Fruit fly (Drosophila melanogaster): ENCODE measurements around the gene CG13310.

Gene CG13310

DNA sequence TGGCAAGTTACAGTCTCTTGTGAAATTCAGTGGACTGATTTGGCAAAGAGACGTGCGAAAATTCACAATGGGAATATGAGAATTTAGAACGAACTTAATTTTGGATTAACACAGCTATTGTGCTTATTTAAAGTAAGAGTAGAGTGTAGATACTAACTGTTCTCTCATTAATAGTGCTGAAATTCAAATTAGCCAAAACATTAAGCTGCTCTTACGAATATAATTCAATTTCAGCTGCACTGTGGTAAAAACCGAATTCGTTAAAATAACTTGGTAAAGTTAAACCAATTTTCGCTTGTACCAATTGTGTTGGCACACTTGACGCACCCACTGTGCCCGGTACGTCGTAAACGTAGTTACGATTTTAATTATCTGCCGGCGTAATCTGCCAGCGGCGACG, 32.5 kb downstream of the CG13310 start:
- TF ChIP-seq ovo (GFP tag; optimal IDR thresholded peaks at IDR 0.05) (peak; percentile 19), CG14711 (tag; optimal IDR thresholded peaks at IDR 0.05) (peak; percentile 64), cnc (optimal IDR thresholded peaks at IDR 0.05) (no peak), Mnt (GFP tag; optimal IDR thresholded peaks at IDR 0.05) (peak; percentile 50), Clk (GFP tag; optimal IDR thresholded peaks at IDR 0.05) (peak; percentile 68), pad (GFP tag; optimal IDR thresholded peaks at IDR 0.05) (peak; percentile 63), cic (GFP tag; optimal IDR thresholded peaks at IDR 0.05) (peak; percentile 46), CG7045 (GFP tag; optimal IDR thresholded peaks at IDR 0.05) (peak; percentile 84), CG33017 (tag; optimal IDR thresholded peaks at IDR 0.05) (peak; percentile 82), CG11617 (GFP tag; optimal IDR thresholded peaks at IDR 0.05) (peak; percentile 88), bab1 (GFP tag; optimal IDR thresholded peaks at IDR 0.05) (peak; percentile 96), tj (GFP tag; optimal IDR thresholded peaks at IDR 0.05) (peak; percentile 44), CG5204 (GFP tag; optimal IDR thresholded peaks at IDR 0.05) (peak; percentile 84), Crg-1 (GFP tag; optimal IDR thresholded peaks at IDR 0.05) (peak; percentile 83), CG7101 (tag; optimal IDR thresholded peaks at IDR 0.05) (peak; percentile 76), Hr96 (GFP tag; optimal IDR thresholded peaks at IDR 0.05) (peak; percentile 76), CG12768 (GFP tag; optimal IDR thresholded peaks at IDR 0.05) (peak; percentile 88), kay (GFP tag; ENCODE audit: borderline replicate concordance) (peak; percentile 83), CG1620 (GFP tag; optimal IDR thresholded peaks at IDR 0.05) (peak; percentile 43), toe (GFP tag; optimal IDR thresholded peaks at IDR 0.05) (peak; percentile 77)

DNA sequence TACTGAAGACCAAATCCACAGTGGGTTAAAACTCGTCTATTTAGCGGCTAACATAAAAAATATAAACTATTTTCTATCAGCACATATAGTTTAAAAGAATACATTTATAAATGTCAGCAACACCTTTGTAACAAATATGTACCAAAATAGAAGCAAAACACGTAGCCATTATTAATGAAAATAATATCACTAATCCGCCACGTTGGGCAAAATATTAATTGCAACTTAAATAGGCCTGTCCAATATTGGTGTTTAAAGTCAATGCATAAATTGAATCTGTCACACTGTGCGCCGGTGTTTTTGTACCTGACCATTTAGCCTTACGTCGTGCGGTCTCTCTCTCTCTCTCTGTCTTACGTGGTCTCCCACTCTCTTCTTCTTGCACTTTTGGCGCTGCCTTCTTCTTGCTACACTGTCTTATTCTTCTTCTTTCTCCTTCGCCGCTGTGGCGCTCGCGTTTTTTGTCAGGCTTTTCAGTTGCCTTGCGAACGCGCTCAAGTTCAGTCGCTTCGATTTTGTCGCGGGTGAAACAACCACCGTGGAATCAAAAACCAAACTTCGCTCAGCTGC, 34.3 kb downstream of the CG13310 start:
- TF ChIP-seq kay (GFP tag; ENCODE audit: borderline replicate concordance) (no peak), bab1 (GFP tag; optimal IDR thresholded peaks at IDR 0.05) (peak; percentile 95), CG7045 (GFP tag; optimal IDR thresholded peaks at IDR 0.05) (peak; percentile 90), CG7101 (tag; optimal IDR thresholded peaks at IDR 0.05) (peak; percentile 92), CG11617 (GFP tag; optimal IDR thresholded peaks at IDR 0.05) (peak; percentile 94), pad (GFP tag; optimal IDR thresholded peaks at IDR 0.05) (peak; percentile 71), CG33017 (tag; optimal IDR thresholded peaks at IDR 0.05) (peak; percentile 92), CG14711 (tag; optimal IDR thresholded peaks at IDR 0.05) (peak; percentile 76), CG12768 (GFP tag; optimal IDR thresholded peaks at IDR 0.05) (peak; percentile 87), Clk (GFP tag; optimal IDR thresholded peaks at IDR 0.05) (peak; percentile 77), Crg-1 (GFP tag; optimal IDR thresholded peaks at IDR 0.05) (peak; percentile 97), cnc (optimal IDR thresholded peaks at IDR 0.05) (no peak), Hr96 (GFP tag; optimal IDR thresholded peaks at IDR 0.05) (peak; percentile 93), toe (GFP tag; optimal IDR thresholded peaks at IDR 0.05) (peak; percentile 69), ovo (GFP tag; optimal IDR thresholded peaks at IDR 0.05) (peak; percentile 82), cic (GFP tag; optimal IDR thresholded peaks at IDR 0.05) (peak; percentile 35), Mnt (GFP tag; optimal IDR thresholded peaks at IDR 0.05) (peak; percentile 71), tj (GFP tag; optimal IDR thresholded peaks at IDR 0.05) (peak; percentile 74), CG5204 (GFP tag; optimal IDR thresholded peaks at IDR 0.05) (peak; percentile 95), CG1620 (GFP tag; optimal IDR thresholded peaks at IDR 0.05) (peak; percentile 91)

DNA sequence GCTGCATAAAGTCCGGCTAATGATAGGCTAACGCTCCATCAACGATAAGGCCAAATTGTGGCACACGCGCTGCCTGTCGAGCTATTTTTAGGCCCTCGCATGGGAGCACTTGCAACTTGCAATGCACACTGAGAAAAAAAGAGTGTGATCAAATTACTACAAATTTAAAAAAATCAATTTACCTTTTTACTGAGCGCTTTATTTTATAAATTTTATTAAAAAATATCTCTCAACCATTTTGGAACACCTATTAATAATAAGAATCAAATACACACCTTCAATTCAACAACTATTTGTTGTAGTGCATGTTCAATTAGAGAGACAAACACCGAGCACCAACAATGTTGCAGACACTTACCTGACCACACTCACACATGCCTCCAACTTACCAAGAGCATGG, 34.8 kb downstream of the CG13310 start:
- TF ChIP-seq cic (GFP tag; optimal IDR thresholded peaks at IDR 0.05) (no peak), CG7045 (GFP tag; optimal IDR thresholded peaks at IDR 0.05) (no peak), CG5204 (GFP tag; optimal IDR thresholded peaks at IDR 0.05) (no peak), CG7101 (tag; optimal IDR thresholded peaks at IDR 0.05) (no peak), CG14711 (tag; optimal IDR thresholded peaks at IDR 0.05) (no peak), kay (GFP tag; ENCODE audit: borderline replicate concordance) (no peak), Hr96 (GFP tag; optimal IDR thresholded peaks at IDR 0.05) (no peak), CG1620 (GFP tag; optimal IDR thresholded peaks at IDR 0.05) (no peak), tj (GFP tag; optimal IDR thresholded peaks at IDR 0.05) (no peak), ovo (GFP tag; optimal IDR thresholded peaks at IDR 0.05) (no peak), Clk (GFP tag; optimal IDR thresholded peaks at IDR 0.05) (no peak), CG33017 (tag; optimal IDR thresholded peaks at IDR 0.05) (no peak), Crg-1 (GFP tag; optimal IDR thresholded peaks at IDR 0.05) (no peak), pad (GFP tag; optimal IDR thresholded peaks at IDR 0.05) (no peak), CG11617 (GFP tag; optimal IDR thresholded peaks at IDR 0.05) (no peak), CG12768 (GFP tag; optimal IDR thresholded peaks at IDR 0.05) (no peak), toe (GFP tag; optimal IDR thresholded peaks at IDR 0.05) (no peak), bab1 (GFP tag; optimal IDR thresholded peaks at IDR 0.05) (no peak)

DNA sequence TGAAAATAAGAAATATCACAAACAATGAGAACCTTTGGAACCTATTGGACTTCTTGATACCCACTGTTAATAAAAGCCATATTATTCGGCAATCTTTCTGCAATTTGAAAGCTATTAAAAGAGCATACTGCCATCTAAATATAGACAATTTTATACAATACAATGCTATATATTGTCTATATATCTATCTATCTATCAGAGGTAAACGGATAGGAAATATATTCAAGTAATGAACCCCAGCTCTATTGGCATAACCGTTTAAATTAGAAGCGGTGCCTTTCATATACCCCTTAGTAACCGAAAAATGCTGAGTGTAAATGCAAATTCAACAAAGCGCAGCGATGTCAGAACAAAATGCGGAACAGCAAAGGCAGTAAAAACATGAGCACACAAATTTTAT, 36.5 kb downstream of the CG13310 start:
- no peak for TF ChIP-seq kay (GFP tag; ENCODE audit: borderline replicate concordance)
- no peak for TF ChIP-seq CG5204 (GFP tag; optimal IDR thresholded peaks at IDR 0.05)
- TF ChIP-seq CG11617 (GFP tag; optimal IDR thresholded peaks at IDR 0.05) = no peak
- no peak for TF ChIP-seq CG12768 (GFP tag; optimal IDR thresholded peaks at IDR 0.05)
- no peak for TF ChIP-seq CG33017 (tag; optimal IDR thresholded peaks at IDR 0.05)
- TF ChIP-seq CG7101 (tag; optimal IDR thresholded peaks at IDR 0.05) = no peak
- TF ChIP-seq toe (GFP tag; optimal IDR thresholded peaks at IDR 0.05) = no peak
- no peak for TF ChIP-seq Crg-1 (GFP tag; optimal IDR thresholded peaks at IDR 0.05)
- no peak for TF ChIP-seq Mnt (GFP tag; optimal IDR thresholded peaks at IDR 0.05)

DNA sequence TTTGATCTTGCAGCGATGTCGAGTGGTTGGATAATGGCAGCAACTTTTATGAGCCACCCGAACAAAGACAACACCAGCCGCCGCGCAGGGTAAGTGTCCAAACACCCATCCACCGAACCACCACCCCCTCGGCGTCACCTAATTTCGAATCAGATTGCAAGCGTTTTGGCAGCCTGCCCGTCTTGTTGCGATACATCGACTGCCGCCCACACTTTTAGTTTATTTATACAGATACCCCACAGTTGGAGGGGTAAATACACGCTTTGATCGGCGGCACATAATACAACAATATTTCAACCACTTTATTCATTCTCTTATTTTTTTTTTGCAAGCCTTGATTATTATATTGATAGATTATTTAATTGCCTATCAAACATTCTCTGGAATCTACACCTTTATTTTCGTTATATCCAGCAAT, 37.3 kb downstream of the CG13310 start:
- TF ChIP-seq CG7045 (GFP tag; optimal IDR thresholded peaks at IDR 0.05) = no peak
- TF ChIP-seq CG14711 (tag; optimal IDR thresholded peaks at IDR 0.05) = no peak
- TF ChIP-seq toe (GFP tag; optimal IDR thresholded peaks at IDR 0.05) = peak; percentile 8
- TF ChIP-seq bab1 (GFP tag; optimal IDR thresholded peaks at IDR 0.05) = peak; percentile 25
- TF ChIP-seq kay (GFP tag; ENCODE audit: borderline replicate concordance) = peak; percentile 73
- peak; percentile 56 for TF ChIP-seq Mnt (GFP tag; optimal IDR thresholded peaks at IDR 0.05)
- no peak for TF ChIP-seq CG33017 (tag; optimal IDR thresholded peaks at IDR 0.05)
- TF ChIP-seq Hr96 (GFP tag; optimal IDR thresholded peaks at IDR 0.05) = no peak
- TF ChIP-seq CG7101 (tag; optimal IDR thresholded peaks at IDR 0.05) = peak; percentile 4
- peak; percentile 7 for TF ChIP-seq CG11617 (GFP tag; optimal IDR thresholded peaks at IDR 0.05)
- TF ChIP-seq Crg-1 (GFP tag; optimal IDR thresholded peaks at IDR 0.05) = no peak

Measured in whole organism, adult.